In genomic region chrX:16692325-16692724, dm6 we compare ENCODE assay signal across 1 fruit fly cellular context.
TF ChIP-seq lines count a peak whose summit lies in the region.

No protein-coding gene starts in this region.

TF ChIP-seq in whole organism, embryonic, 481 proteins besides CTCF, POLR2A, EP300 and RAD21 (continued from another document):
- TF ChIP-seq CG2712 (tag; optimal IDR thresholded peaks at IDR 0.05; lab: Kevin White, UChicago): no peak
- peak; percentile 29 for TF ChIP-seq nmo (GFP tag; optimal IDR thresholded peaks at IDR 0.05; lab: Kevin White, UChicago)
- no peak for TF ChIP-seq lov (optimal IDR thresholded peaks at IDR 0.05; lab: Kevin White, UChicago)
- no peak for TF ChIP-seq lov (GFP tag; IDR thresholded peaks at IDR 0.05; lab: Robert Waterston, UW)
- TF ChIP-seq CG9727 (GFP tag; optimal IDR thresholded peaks at IDR 0.05; lab: Kevin White, UChicago): peak; percentile 20
- peak; percentile 20 for TF ChIP-seq CG8924 (tag; optimal IDR thresholded peaks at IDR 0.05; lab: Kevin White, UChicago)
- TF ChIP-seq BEAF-32 (GFP tag; optimal IDR thresholded peaks at IDR 0.05; lab: Kevin White, UChicago): no peak
- TF ChIP-seq wor (GFP tag; IDR thresholded peaks at IDR 0.05; lab: Robert Waterston, UW): no peak
- TF ChIP-seq Hmr (GFP tag; optimal IDR thresholded peaks at IDR 0.05; lab: Kevin White, UChicago): peak; percentile 48
- peak; percentile 37; the same call in 1 of the 2 replicates for TF ChIP-seq CG31441 (GFP tag; IDR thresholded peaks at IDR 0.05; lab: Robert Waterston, UW)
- TF ChIP-seq Dref (GFP tag; IDR thresholded peaks at IDR 0.05; lab: Robert Waterston, UW): no peak
- TF ChIP-seq wek (GFP tag; optimal IDR thresholded peaks at IDR 0.05; lab: Kevin White, UChicago): no peak
- peak; percentile 44 for TF ChIP-seq Sox102F (GFP tag; optimal IDR thresholded peaks at IDR 0.05; lab: Kevin White, UChicago)
- TF ChIP-seq Hsf (GFP tag; optimal IDR thresholded peaks at IDR 0.05; lab: Kevin White, UChicago): no peak
- TF ChIP-seq gem (tag; optimal IDR thresholded peaks at IDR 0.05; lab: Kevin White, UChicago): peak; percentile 64
- TF ChIP-seq dmrt99B (tag; optimal IDR thresholded peaks at IDR 0.05; lab: Kevin White, UChicago): peak; percentile 49
- TF ChIP-seq cwo (GFP tag; optimal IDR thresholded peaks at IDR 0.05; lab: Kevin White, UChicago): peak; percentile 3
- TF ChIP-seq luna (GFP tag; optimal IDR thresholded peaks at IDR 0.05; lab: Kevin White, UChicago): no peak
- TF ChIP-seq twi (tag; optimal IDR thresholded peaks at IDR 0.05; lab: Kevin White, UChicago): no peak
- TF ChIP-seq CG2875 (GFP tag; optimal IDR thresholded peaks at IDR 0.05; lab: Kevin White, UChicago): no peak
- no peak for TF ChIP-seq ttk (GFP tag; IDR thresholded peaks at IDR 0.05; lab: Robert Waterston, UW)
- peak; percentile 52 for TF ChIP-seq Ets65A (GFP tag; lab: Kevin White, UChicago)
- TF ChIP-seq sug (tag; optimal IDR thresholded peaks at IDR 0.05; lab: Kevin White, UChicago): peak; percentile 23
- TF ChIP-seq CG8388 (GFP tag; optimal IDR thresholded peaks at IDR 0.05; lab: Kevin White, UChicago): peak; percentile 13
- TF ChIP-seq CG9215 (GFP tag; IDR thresholded peaks at IDR 0.05; lab: Robert Waterston, UW): no peak
- peak; percentile 51 for TF ChIP-seq CG7839 (tag; optimal IDR thresholded peaks at IDR 0.05; lab: Kevin White, UChicago)
- no peak for TF ChIP-seq Nf-YC (tag; optimal IDR thresholded peaks at IDR 0.05; lab: Kevin White, UChicago)
- TF ChIP-seq CG10321 (GFP tag; IDR thresholded peaks at IDR 0.05; lab: Robert Waterston, UW): no peak
- peak; percentile 18 for TF ChIP-seq Dek (tag; optimal IDR thresholded peaks at IDR 0.05; lab: Kevin White, UChicago)
- TF ChIP-seq CG13894 (tag; optimal IDR thresholded peaks at IDR 0.05; lab: Kevin White, UChicago): no peak
- TF ChIP-seq tin (GFP tag; optimal IDR thresholded peaks at IDR 0.05; lab: Kevin White, UChicago): no peak
- peak; percentile 35 for TF ChIP-seq CG9817 (tag; optimal IDR thresholded peaks at IDR 0.05; lab: Kevin White, UChicago)
